Worm (Caenorhabditis elegans) whole organism, early embryonic: ENCODE data around the gene msp-49.

Source experiments
- F13C5.2 ChIP-seq: sonication (generic microtip); optimal IDR thresholded peaks from 2 replicates; lab custom pipeline; 2017; ENCODE audit warnings: mild to moderate bottlenecking, missing genetic modification characterization, inconsistent platforms, missing compliant biosample characterization
- ama-1 ChIP-seq: fragments of 150-350 bp; optimal IDR thresholded peaks from 2 replicates; lab custom pipeline; 2014
- ceh-13 ChIP-seq: fragments of 200-800 bp; sonication (Bioruptor generic); optimal IDR thresholded peaks from 2 replicates; lab custom pipeline; 2018; ENCODE audit warnings: mild to moderate bottlenecking, missing genetic modification characterization, missing compliant biosample characterization
- hmg-4 ChIP-seq: fragments of 200-800 bp; sonication (Bioruptor generic); optimal IDR thresholded peaks from 2 replicates; lab custom pipeline; 2018; ENCODE audit warnings: mild to moderate bottlenecking, missing genetic modification characterization, missing compliant biosample characterization
- hnd-1 ChIP-seq: sonication (generic microtip); optimal IDR thresholded peaks from 2 replicates; lab custom pipeline; 2016; ENCODE audit warnings: missing genetic modification characterization, missing compliant biosample characterization
- scrt-1 ChIP-seq: fragments of 200-800 bp; sonication (Bioruptor generic); IDR thresholded peaks from 2 replicates; pipeline ENCODE4 v1.3.6; 2022; ENCODE audit warnings: missing genetic modification characterization, missing compliant biosample characterization
- tbx-11 ChIP-seq: fragments of 200-800 bp; sonication (Bioruptor generic); IDR thresholded peaks from 2 replicates; pipeline ENCODE4 v1.3.6; 2022; ENCODE audit warnings: missing genetic modification characterization, missing compliant biosample characterization

DNA sequence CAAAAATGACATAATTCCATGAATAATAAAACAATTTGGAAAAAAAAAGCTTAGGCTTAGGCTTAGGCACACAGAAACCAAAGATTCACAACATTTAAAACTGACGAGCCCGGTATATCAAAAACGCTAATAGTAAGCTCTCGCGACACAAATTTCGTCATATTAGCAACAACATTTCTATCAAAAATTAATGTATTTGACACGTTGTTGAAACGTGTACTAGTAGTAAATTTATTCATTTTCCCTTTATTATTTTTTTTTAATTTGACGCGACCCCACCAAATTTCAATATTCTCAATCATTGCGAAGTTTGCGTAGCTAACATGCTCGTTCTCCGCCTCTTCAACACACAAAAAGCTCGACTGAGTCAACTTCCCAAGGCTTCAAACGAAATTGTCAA lies 17.8 kb downstream of the msp-49 start, which contains the start of gene C34F11.2:
- TF ChIP-seq ceh-13 (GFP tag; lab: Kevin White, UChicago) (no peak), scrt-1 (GFP tag; lab: Robert Waterston, UW) (no peak), tbx-11 (GFP tag; lab: Robert Waterston, UW) (no peak), F13C5.2 (no peak), ama-1 (lab: Kevin White, UChicago) (no peak), hnd-1 (tag; lab: Kevin White, UChicago) (no peak), hmg-4 (GFP tag; lab: Kevin White, UChicago) (no peak)
